Worm (Caenorhabditis elegans) whole organism, early embryonic: ENCODE data around the gene F57G4.1.

ENCODE experiments used
- B0310.2 ChIP-seq: sonication (generic microtip); optimal IDR thresholded peaks from 2 replicates; lab custom pipeline; 2016; ENCODE audit warnings: mild to moderate bottlenecking, missing genetic modification characterization, missing compliant biosample characterization
- aly-1 ChIP-seq: sonication (generic microtip); optimal IDR thresholded peaks from 2 replicates; lab custom pipeline; 2016; ENCODE audit warnings: missing genetic modification characterization, missing compliant biosample characterization
- ama-1 ChIP-seq: fragments of 150-350 bp; optimal IDR thresholded peaks from 2 replicates; lab custom pipeline; 2014
- flt-1 ChIP-seq: fragments of 200-800 bp; sonication (Bioruptor generic); IDR thresholded peaks from 2 replicates; pipeline ENCODE4 v1.3.6; 2022; ENCODE audit warnings: missing genetic modification characterization, missing compliant biosample characterization
- hmg-4 ChIP-seq: fragments of 200-800 bp; sonication (Bioruptor generic); optimal IDR thresholded peaks from 2 replicates; lab custom pipeline; 2018; ENCODE audit warnings: mild to moderate bottlenecking, missing genetic modification characterization, missing compliant biosample characterization
- tra-4 ChIP-seq: sonication (generic microtip); optimal IDR thresholded peaks from 2 replicates; lab custom pipeline; 2017; ENCODE audit warnings: missing genetic modification characterization, missing compliant biosample characterization

- no peak for TF ChIP-seq hmg-4 (GFP tag; lab: Kevin White, UChicago)
- TF ChIP-seq ama-1 (lab: Kevin White, UChicago): no peak
- TF ChIP-seq flt-1 (GFP tag; lab: Robert Waterston, UW): no peak
- TF ChIP-seq aly-1 (tag; lab: Kevin White, UChicago): no peak
- no peak for TF ChIP-seq tra-4 (tag; lab: Kevin White, UChicago)
- TF ChIP-seq B0310.2 (tag; lab: Kevin White, UChicago): no peak
These were observed 41.0 kb downstream of the F57G4.1 start for ce11 chrV:17664367-17664766.
